Worm (Caenorhabditis elegans): ENCODE results near the gene hsp-90.
A peak's percentile ranks its signal among the peaks of the same experiment; 100 is the strongest.

ce11 chrV:14688097-14688912 is 3.6 kb downstream of the hsp-90 start, which contains the start of gene C47E8.11:
- no peak for TF ChIP-seq skn-1 (tag; optimal IDR thresholded peaks at IDR 0.05)
- TF ChIP-seq alr-1 (tag; optimal IDR thresholded peaks at IDR 0.05; ENCODE audit: borderline replicate concordance): no peak
- peak; percentile 67 for TF ChIP-seq snu-23 (GFP tag; optimal IDR thresholded peaks at IDR 0.05)
- no peak for TF ChIP-seq unc-62 (GFP tag; optimal IDR thresholded peaks at IDR 0.05)
- TF ChIP-seq sptf-1 (tag; optimal IDR thresholded peaks at IDR 0.05): no peak
- TF ChIP-seq lin-13 (GFP tag; optimal IDR thresholded peaks at IDR 0.05): peak; percentile 25
- TF ChIP-seq elt-3 (tag; optimal IDR thresholded peaks at IDR 0.05): no peak
- peak; percentile 33 for TF ChIP-seq lin-14 (GFP tag; optimal IDR thresholded peaks at IDR 0.05)
- TF ChIP-seq ceh-63 (GFP tag; optimal IDR thresholded peaks at IDR 0.05): no peak
- peak; percentile 20 for TF ChIP-seq aha-1 (tag; optimal IDR thresholded peaks at IDR 0.05)
- TF ChIP-seq lin-15B (tag; optimal IDR thresholded peaks at IDR 0.05): no peak
